Fruit fly (Drosophila melanogaster) S2 (cell line): Measurements from ENCODE around the gene Pp2B-14D.

ENCODE experiments used
- CG8478 ChIP-seq: fragments of >200 bp; optimal IDR thresholded peaks from 2 replicates; lab custom pipeline; 2018
- CTCF ChIP-seq, 2 experiments: fragments of >200 bp; optimal IDR thresholded peaks; 2 replicates each; lab custom pipeline; 2018

dm6 chrX:16598336-16598977 is 38.6 kb upstream of the Pp2B-14D start:
- TF ChIP-seq CG8478 (lab: Kevin White, UChicago) (no peak), CTCF (optimal IDR thresholded peaks at IDR 0.05; lab: Kevin White, UChicago) (no peak)
